Worm (Caenorhabditis elegans): ENCODE results near the gene nspb-3.
A peak's percentile ranks its signal among the peaks of the same experiment; 100 is the strongest.

The nspb-3 gene

DNA sequence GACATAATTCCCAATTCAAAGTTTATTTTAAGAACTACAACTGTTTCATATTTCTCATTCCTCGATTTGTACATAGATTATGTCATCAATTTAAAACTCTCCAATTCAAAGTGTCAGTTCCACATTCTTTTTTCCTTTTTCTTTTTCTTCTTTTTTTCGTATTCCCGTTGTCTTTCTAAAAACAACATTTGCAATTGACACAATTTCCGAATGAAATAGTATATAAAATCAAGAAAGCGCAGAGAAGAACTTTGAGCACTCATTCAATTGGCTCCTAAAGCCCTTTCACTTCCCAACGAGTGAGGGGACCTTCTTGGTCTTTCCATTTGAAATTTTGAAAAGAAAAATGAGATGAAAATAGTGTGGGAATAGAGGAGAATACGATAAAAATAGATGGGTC lies 47.4 kb downstream of the nspb-3 start:
- TF ChIP-seq ama-1 (optimal IDR thresholded peaks at IDR 0.05): no peak
- TF ChIP-seq nhr-6 (tag; optimal IDR thresholded peaks at IDR 0.05): no peak
- no peak for TF ChIP-seq nhr-25 (tag; optimal IDR thresholded peaks at IDR 0.05)
- TF ChIP-seq ztf-4 (tag; optimal IDR thresholded peaks at IDR 0.05): no peak
- no peak for TF ChIP-seq gmeb-1 (tag; optimal IDR thresholded peaks at IDR 0.05)
- TF ChIP-seq nhr-237 (tag; optimal IDR thresholded peaks at IDR 0.05): no peak
- TF ChIP-seq peb-1 (tag; optimal IDR thresholded peaks at IDR 0.05): no peak
- TF ChIP-seq C34F6.9 (tag; optimal IDR thresholded peaks at IDR 0.05): no peak
- peak; percentile 11 for TF ChIP-seq lin-39 (tag; optimal IDR thresholded peaks at IDR 0.05)
- TF ChIP-seq alr-1 (tag; optimal IDR thresholded peaks at IDR 0.05): no peak
- no peak for TF ChIP-seq unc-55 (GFP tag; optimal IDR thresholded peaks at IDR 0.05)
- no peak for TF ChIP-seq egl-27 (tag; optimal IDR thresholded peaks at IDR 0.05)
- TF ChIP-seq zag-1 (tag; optimal IDR thresholded peaks at IDR 0.05): peak; percentile 0

All from whole organism, L2 larva.